Worm (Caenorhabditis elegans) whole organism, young adult: Measurements from ENCODE around the gene C24H10.2.

Experiments
- C06A6.2 ChIP-seq: fragments of 200-800 bp; sonication (Bioruptor generic); conservative IDR thresholded peaks from 2 replicates; pipeline ENCODE4 v1.3.6; 2022; ENCODE audit warnings: missing genetic modification characterization, missing compliant biosample characterization
- C17E4.6 ChIP-seq: fragments of 200-800 bp; sonication (Bioruptor generic); IDR thresholded peaks from 2 replicates; pipeline ENCODE4 v1.3.6; 2022; ENCODE audit warnings: missing genetic modification reagents, missing genetic modification characterization, missing compliant biosample characterization
- D2030.7 ChIP-seq: fragments of 200-800 bp; sonication (Bioruptor generic); IDR thresholded peaks from 2 replicates; pipeline ENCODE4 v1.3.6; 2022; ENCODE audit warnings: missing genetic modification reagents, missing genetic modification characterization, missing compliant biosample characterization
- F22D6.2 ChIP-seq: sonication (generic microtip); optimal IDR thresholded peaks from 2 replicates; lab custom pipeline; 2016; ENCODE audit warnings: mild to moderate bottlenecking, missing genetic modification characterization, missing compliant biosample characterization
- F37B4.10 ChIP-seq: fragments of 200-800 bp; sonication (Bioruptor generic); IDR thresholded peaks from 2 replicates; pipeline ENCODE4 v1.3.6; 2022; ENCODE audit warnings: missing genetic modification characterization, missing compliant biosample characterization
- F39B2.1 ChIP-seq: fragments of 200-800 bp; sonication (Bioruptor generic); IDR thresholded peaks from 2 replicates; pipeline ENCODE4 v1.3.6; 2022; ENCODE audit warnings: missing genetic modification reagents, missing genetic modification characterization, missing compliant biosample characterization
- F57C9.4 ChIP-seq: sonication (generic microtip); optimal IDR thresholded peaks from 2 replicates; lab custom pipeline; 2017; ENCODE audit warnings: mild to moderate bottlenecking, missing genetic modification characterization, missing compliant biosample characterization
- K11D2.4 ChIP-seq: fragments of 200-800 bp; sonication (Bioruptor generic); IDR thresholded peaks from 2 replicates; pipeline ENCODE4 v1.3.6; 2022; ENCODE audit warnings: missing genetic modification reagents, missing genetic modification characterization, missing compliant biosample characterization
- Y53F4B.3 ChIP-seq: fragments of 200-800 bp; sonication (Bioruptor generic); IDR thresholded peaks from 2 replicates; pipeline ENCODE4 v1.3.6; 2022; ENCODE audit warnings: missing genetic modification reagents, missing genetic modification characterization, missing compliant biosample characterization
- Y53G8AR.9 ChIP-seq: fragments of 200-800 bp; sonication (Bioruptor generic); conservative IDR thresholded peaks from 2 replicates; pipeline ENCODE4 v1.3.6; 2022; ENCODE audit warnings: missing genetic modification reagents, missing genetic modification characterization, missing compliant biosample characterization
- Y56A3A.18 ChIP-seq: fragments of 200-800 bp; sonication (Bioruptor generic); IDR thresholded peaks from 2 replicates; pipeline ENCODE4 v1.3.6; 2022; ENCODE audit warnings: missing genetic modification reagents, missing genetic modification characterization, missing compliant biosample characterization
- Y67H2A.10 ChIP-seq: fragments of 200-800 bp; sonication (Bioruptor generic); conservative IDR thresholded peaks from 2 replicates; pipeline ENCODE4 v1.3.6; 2022; ENCODE audit warnings: missing genetic modification reagents, missing genetic modification characterization, missing compliant biosample characterization
- akir-1 ChIP-seq: fragments of 200-800 bp; sonication (Bioruptor generic); optimal IDR thresholded peaks from 2 replicates; lab custom pipeline; 2018; ENCODE audit warnings: mild to moderate bottlenecking, missing genetic modification characterization, moderate library complexity, missing compliant biosample characterization
- ama-1 ChIP-seq, 3 experiments: fragments of 150-350 bp in 1 of 3; sonication (generic microtip) in 2 of 3; optimal IDR thresholded peaks; 2 replicates each; lab custom pipeline; 2014 to 2018; ENCODE audit warnings: missing biosample characterization in 2 of 3, missing genetic modification characterization in 2 of 3, missing genetic modification reagents in 2 of 3
- aptf-2 ChIP-seq: fragments of 200-800 bp; sonication (Bioruptor generic); conservative IDR thresholded peaks from 2 replicates; pipeline ENCODE4 v1.3.6; 2022; ENCODE audit warnings: missing genetic modification reagents, missing genetic modification characterization, missing compliant biosample characterization
- attf-3 ChIP-seq: fragments of 200-800 bp; sonication (Bioruptor generic); conservative IDR thresholded peaks from 2 replicates; pipeline ENCODE4 v1.3.6; 2022; ENCODE audit warnings: missing genetic modification reagents, missing genetic modification characterization, missing compliant biosample characterization
- bed-2 ChIP-seq: fragments of 200-800 bp; sonication (Bioruptor generic); IDR thresholded peaks from 2 replicates; pipeline ENCODE4 v1.3.6; 2022; ENCODE audit warnings: missing genetic modification reagents, missing genetic modification characterization, missing compliant biosample characterization
- ceh-27 ChIP-seq: fragments of 200-800 bp; sonication (Bioruptor generic); optimal IDR thresholded peaks from 2 replicates; lab custom pipeline; 2018; ENCODE audit warnings: mild to moderate bottlenecking, missing genetic modification characterization, moderate library complexity, missing compliant biosample characterization
- ceh-58 ChIP-seq: fragments of 200-800 bp; sonication (Bioruptor generic); IDR thresholded peaks from 2 replicates; pipeline ENCODE4 v1.3.6; 2022; ENCODE audit warnings: missing genetic modification characterization, missing compliant biosample characterization
- ceh-79 ChIP-seq: sonication (generic microtip); optimal IDR thresholded peaks from 2 replicates; lab custom pipeline; 2017; ENCODE audit warnings: mild to moderate bottlenecking, missing genetic modification characterization, missing compliant biosample characterization
- ceh-91 ChIP-seq: fragments of 200-800 bp; sonication (Bioruptor generic); IDR thresholded peaks from 2 replicates; pipeline ENCODE4 v1.3.6; 2022; ENCODE audit warnings: missing genetic modification reagents, missing genetic modification characterization, missing compliant biosample characterization
- dpl-1 ChIP-seq: fragments of 150-350 bp; optimal IDR thresholded peaks from 2 replicates; lab custom pipeline; 2014; ENCODE audit warnings: missing biosample characterization, missing genetic modification reagents, missing genetic modification characterization
- efl-1 ChIP-seq: fragments of 150-350 bp; optimal IDR thresholded peaks from 2 replicates; lab custom pipeline; 2014; ENCODE audit warnings: missing biosample characterization, missing genetic modification reagents, missing genetic modification characterization
- egl-18 ChIP-seq: fragments of 200-800 bp; sonication (Bioruptor generic); IDR thresholded peaks from 2 replicates; pipeline ENCODE4 v1.3.6; 2022; ENCODE audit warnings: missing genetic modification reagents, missing genetic modification characterization, missing compliant biosample characterization
- egrh-3 ChIP-seq: fragments of 200-800 bp; sonication (Bioruptor generic); IDR thresholded peaks from 2 replicates; pipeline ENCODE4 v1.3.6; 2022; ENCODE audit warnings: missing genetic modification reagents, missing genetic modification characterization, missing compliant biosample characterization
- ekl-4 ChIP-seq: fragments of 200-800 bp; sonication (Bioruptor generic); IDR thresholded peaks from 2 replicates; pipeline ENCODE4 v1.3.6; 2022; ENCODE audit warnings: missing genetic modification reagents, missing genetic modification characterization, missing compliant biosample characterization
- fkh-3 ChIP-seq: sonication (generic microtip); optimal IDR thresholded peaks from 2 replicates; lab custom pipeline; 2016; ENCODE audit warnings: mild to moderate bottlenecking, missing genetic modification characterization, missing compliant biosample characterization
- hmg-1.2 ChIP-seq: fragments of 200-800 bp; sonication (Bioruptor generic); IDR thresholded peaks from 2 replicates; pipeline ENCODE4 v1.3.6; 2022; ENCODE audit warnings: missing genetic modification reagents, missing genetic modification characterization, missing compliant biosample characterization
- hmg-20 ChIP-seq: fragments of 200-800 bp; sonication (Bioruptor generic); IDR thresholded peaks from 2 replicates; pipeline ENCODE4 v1.3.6; 2022; ENCODE audit warnings: missing genetic modification reagents, missing genetic modification characterization, missing compliant biosample characterization
- hrde-1 ChIP-seq: sonication (generic microtip); optimal IDR thresholded peaks from 2 replicates; lab custom pipeline; 2016; ENCODE audit warnings: missing genetic modification characterization, mild to moderate bottlenecking, missing compliant biosample characterization, moderate library complexity, missing genotype, missing genetic modification reagents, borderline replicate concordance
- lin-26 ChIP-seq: fragments of 200-800 bp; sonication (Bioruptor generic); IDR thresholded peaks from 2 replicates; pipeline ENCODE4 v1.3.6; 2022; ENCODE audit warnings: missing genetic modification reagents, missing genetic modification characterization, missing compliant biosample characterization
- madf-6 ChIP-seq: fragments of 200-800 bp; sonication (Bioruptor generic); IDR thresholded peaks from 2 replicates; pipeline ENCODE4 v1.3.6; 2022; ENCODE audit warnings: missing genetic modification reagents, missing genetic modification characterization, missing compliant biosample characterization
- mel-28 ChIP-seq: sonication (generic microtip); optimal IDR thresholded peaks from 2 replicates; lab custom pipeline; 2016; ENCODE audit warnings: borderline replicate concordance, mild to moderate bottlenecking, missing genetic modification characterization, missing compliant biosample characterization
- mes-4 ChIP-seq: sonication (generic microtip); optimal IDR thresholded peaks from 2 replicates; lab custom pipeline; 2016; ENCODE audit warnings: missing genotype, missing genetic modification characterization, missing compliant biosample characterization
- nfya-2 ChIP-seq: fragments of 200-800 bp; sonication (Bioruptor generic); IDR thresholded peaks from 2 replicates; pipeline ENCODE4 v1.3.6; 2022; ENCODE audit warnings: missing genetic modification reagents, missing genetic modification characterization, missing compliant biosample characterization
- nhr-80 ChIP-seq: sonication (generic microtip); optimal IDR thresholded peaks from 2 replicates; lab custom pipeline; 2016; ENCODE audit warnings: missing genetic modification characterization, missing compliant biosample characterization
- nhr-90 ChIP-seq: sonication (generic microtip); optimal IDR thresholded peaks from 2 replicates; lab custom pipeline; 2016; ENCODE audit warnings: missing genotype, mild to moderate bottlenecking, missing genetic modification characterization, missing compliant biosample characterization
- pha-4 ChIP-seq: fragments of 150-350 bp; sonication (generic microtip); optimal IDR thresholded peaks from 2 replicates; lab custom pipeline; 2014; ENCODE audit warnings: missing biosample characterization, missing genetic modification reagents, missing genetic modification characterization
- rcor-1 ChIP-seq: fragments of 200-800 bp; sonication (Bioruptor generic); IDR thresholded peaks from 2 replicates; pipeline ENCODE4 v1.3.6; 2022; ENCODE audit warnings: missing genetic modification reagents, missing genetic modification characterization, missing compliant biosample characterization
- repo-1 ChIP-seq: sonication (generic microtip); optimal IDR thresholded peaks from 2 replicates; lab custom pipeline; 2017; ENCODE audit warnings: mild to moderate bottlenecking, missing genetic modification characterization, missing compliant biosample characterization
- rpc-1 ChIP-seq, 2 experiments: fragments of 150-350 bp in 1 of 2; sonication (generic microtip) in 1 of 2; optimal IDR thresholded peaks; 2 replicates each; lab custom pipeline; 2014 to 2018; ENCODE audit warnings: missing biosample characterization in 1 of 2, missing genetic modification characterization in 1 of 2, missing genetic modification reagents in 1 of 2, missing genotype in 1 of 2
- snpc-1.1 ChIP-seq: sonication (generic microtip); optimal IDR thresholded peaks from 2 replicates; lab custom pipeline; 2017; ENCODE audit warnings: missing genetic modification characterization, mild to moderate bottlenecking, missing compliant biosample characterization, antibody characterized with exemption, moderate library complexity, missing genotype, missing genetic modification reagents; ENCODE audit not compliant: insufficient read depth
- snpc-1.3 ChIP-seq: sonication (generic microtip); optimal IDR thresholded peaks from 2 replicates; lab custom pipeline; 2017; ENCODE audit warnings: missing genetic modification characterization, mild to moderate bottlenecking, missing compliant biosample characterization, antibody characterized with exemption, moderate library complexity, missing genotype, missing genetic modification reagents; ENCODE audit not compliant: insufficient read depth
- snpc-4 ChIP-seq, 5 experiments: fragments of 150-350 bp in 1 of 5; sonication (generic microtip) in 4 of 5; optimal IDR thresholded peaks; 2 replicates each; lab custom pipeline; 2014 to 2018; ENCODE audit warnings: missing genetic modification characterization in 5 of 5, missing biosample characterization in 3 of 5, antibody characterized with exemption in 2 of 5, mild to moderate bottlenecking in 2 of 5, missing compliant biosample characterization in 2 of 5, missing genotype in 2 of 5, moderate library complexity in 2 of 5, missing genetic modification reagents in 1 of 5
- sptf-2 ChIP-seq: fragments of 200-800 bp; sonication (Bioruptor generic); optimal IDR thresholded peaks from 2 replicates; lab custom pipeline; 2018; ENCODE audit warnings: mild to moderate bottlenecking, missing genetic modification characterization, missing compliant biosample characterization
- tbx-9 ChIP-seq: sonication (generic microtip); optimal IDR thresholded peaks from 2 replicates; lab custom pipeline; 2016; ENCODE audit warnings: borderline replicate concordance, missing genetic modification characterization, inconsistent platforms, missing compliant biosample characterization
- tlf-1 ChIP-seq: fragments of 200-800 bp; sonication (Bioruptor generic); optimal IDR thresholded peaks from 2 replicates; lab custom pipeline; 2018; ENCODE audit warnings: mild to moderate bottlenecking, missing genetic modification characterization, missing compliant biosample characterization
- unc-130 ChIP-seq: sonication (generic microtip); optimal IDR thresholded peaks from 2 replicates; lab custom pipeline; 2016; ENCODE audit warnings: missing genetic modification reagents, missing genetic modification characterization, missing compliant biosample characterization

Gene C24H10.2

DNA sequence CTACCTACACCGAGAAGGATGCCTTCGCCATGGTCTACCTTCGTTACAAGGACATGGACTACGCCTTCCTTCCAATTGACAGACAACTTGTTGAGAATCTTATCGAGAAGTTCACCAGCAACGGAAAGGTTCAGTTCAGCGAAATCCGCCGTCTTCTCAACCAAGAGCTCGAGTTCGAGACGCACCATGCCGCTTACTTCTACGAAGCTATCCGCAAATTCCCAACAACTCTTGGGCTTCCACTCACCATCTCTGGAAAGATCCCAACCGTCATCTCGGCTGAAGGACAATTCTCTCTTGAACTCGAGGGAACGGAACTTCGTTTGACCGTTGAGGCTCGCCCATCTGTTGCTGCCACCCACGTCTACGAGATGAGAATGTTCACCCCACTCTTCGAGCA, 39.0 kb downstream of the C24H10.2 start (continued):
- TF ChIP-seq F37B4.10 (GFP tag; lab: Robert Waterston, UW): no peak
- TF ChIP-seq repo-1 (tag; lab: Kevin White, UChicago): peak; percentile 55
- no peak for TF ChIP-seq D2030.7 (GFP tag; lab: Robert Waterston, UW)
- no peak for TF ChIP-seq tbx-9
- TF ChIP-seq efl-1 (GFP tag; lab: Kevin White, UChicago): no peak
- no peak for TF ChIP-seq tlf-1 (GFP tag; lab: Kevin White, UChicago)
- no peak for TF ChIP-seq snpc-1.3 (tag; lab: Kevin White, UChicago)
- no peak for TF ChIP-seq mes-4 (tag; lab: Kevin White, UChicago)
- no peak for TF ChIP-seq madf-6
- 0 out of 2 replicates have a peak, but pooled peaks have one; percentile 4 for TF ChIP-seq rcor-1 (GFP tag; lab: Robert Waterston, UW)
- TF ChIP-seq egl-18 (GFP tag; lab: Robert Waterston, UW): no peak
- no peak for TF ChIP-seq nfya-2 (GFP tag; lab: Robert Waterston, UW)
- no peak for TF ChIP-seq ceh-58 (GFP tag; lab: Robert Waterston, UW)
- TF ChIP-seq attf-3: no peak
- TF ChIP-seq ceh-91 (GFP tag; lab: Robert Waterston, UW): 0 out of 2 replicates have a peak, but pooled peaks have one; percentile 16
- TF ChIP-seq Y67H2A.10 (GFP tag; lab: Robert Waterston, UW): no peak
- TF ChIP-seq nhr-90 (tag; lab: Kevin White, UChicago): peak; percentile 34
- no peak for TF ChIP-seq fkh-3 (tag; lab: Kevin White, UChicago)
- no peak for TF ChIP-seq Y53F4B.3 (GFP tag; lab: Robert Waterston, UW)
- no peak for TF ChIP-seq snpc-4 (GFP tag; optimal IDR thresholded peaks at IDR 0.05; lab: Kevin White, UChicago)
- no peak for TF ChIP-seq snpc-4 (tag; optimal IDR thresholded peaks at IDR 0.05; lab: Kevin White, UChicago)
- TF ChIP-seq C17E4.6 (GFP tag; lab: Robert Waterston, UW): no peak
- TF ChIP-seq F39B2.1: no peak
- TF ChIP-seq ceh-79 (tag; lab: Kevin White, UChicago): no peak
- no peak for TF ChIP-seq sptf-2 (GFP tag; lab: Kevin White, UChicago)
- no peak for TF ChIP-seq ama-1 (optimal IDR thresholded peaks at IDR 0.05; lab: Kevin White, UChicago)
- TF ChIP-seq ama-1 (GFP tag; optimal IDR thresholded peaks at IDR 0.05; lab: Kevin White, UChicago): no peak
- TF ChIP-seq unc-130 (GFP tag; lab: Kevin White, UChicago): no peak
- no peak for TF ChIP-seq hmg-1.2
- TF ChIP-seq hmg-20 (GFP tag; lab: Robert Waterston, UW): no peak
- no peak for TF ChIP-seq F22D6.2 (tag; lab: Kevin White, UChicago)
- no peak for TF ChIP-seq F57C9.4 (tag; lab: Kevin White, UChicago)
- TF ChIP-seq mel-28 (tag; lab: Kevin White, UChicago): no peak
- no peak for TF ChIP-seq ceh-27 (GFP tag; lab: Kevin White, UChicago)
- TF ChIP-seq egrh-3 (GFP tag; lab: Robert Waterston, UW): no peak
- TF ChIP-seq C06A6.2 (GFP tag; lab: Robert Waterston, UW): no peak
- TF ChIP-seq pha-4 (tag; lab: Kevin White, UChicago): no peak
- 0 out of 2 replicates have a peak, but pooled peaks have one; percentile 28 for TF ChIP-seq lin-26 (GFP tag; lab: Robert Waterston, UW)
- no peak for TF ChIP-seq snpc-1.1
- no peak for TF ChIP-seq hrde-1 (tag; lab: Kevin White, UChicago)
- no peak for TF ChIP-seq ekl-4 (GFP tag; lab: Robert Waterston, UW)
- no peak for TF ChIP-seq akir-1 (GFP tag; lab: Kevin White, UChicago)
- no peak for TF ChIP-seq dpl-1 (GFP tag; lab: Kevin White, UChicago)
- TF ChIP-seq rpc-1 (optimal IDR thresholded peaks at IDR 0.05; lab: Kevin White, UChicago): no peak
- TF ChIP-seq rpc-1 (tag; optimal IDR thresholded peaks at IDR 0.05; lab: Kevin White, UChicago): no peak
- TF ChIP-seq bed-2 (GFP tag; lab: Robert Waterston, UW): no peak
- TF ChIP-seq nhr-80 (tag; lab: Kevin White, UChicago): no peak
- peak; percentile 76 for TF ChIP-seq Y53G8AR.9 (GFP tag; lab: Robert Waterston, UW)
- no peak for TF ChIP-seq K11D2.4 (GFP tag; lab: Robert Waterston, UW)
- TF ChIP-seq Y56A3A.18 (GFP tag; lab: Robert Waterston, UW): 0 out of 2 replicates have a peak, but pooled peaks have one; percentile 77
- TF ChIP-seq aptf-2 (GFP tag; lab: Robert Waterston, UW): no peak
